Worm (Caenorhabditis elegans) whole organism, young adult: ENCODE data around the gene eif-2D.

Experiments
- Y56A3A.18 ChIP-seq: fragments of 200-800 bp; sonication (Bioruptor generic); IDR thresholded peaks from 2 replicates; pipeline ENCODE4 v1.3.6; 2022; ENCODE audit warnings: missing genetic modification reagents, missing genetic modification characterization, missing compliant biosample characterization
- snpc-4 ChIP-seq, 5 experiments: fragments of 150-350 bp in 1 of 5; sonication (generic microtip) in 4 of 5; optimal IDR thresholded peaks; 2 replicates each; lab custom pipeline; 2014 to 2018; ENCODE audit warnings: missing genetic modification characterization in 5 of 5, missing biosample characterization in 3 of 5, antibody characterized with exemption in 2 of 5, mild to moderate bottlenecking in 2 of 5, missing compliant biosample characterization in 2 of 5, missing genotype in 2 of 5, moderate library complexity in 2 of 5, missing genetic modification reagents in 1 of 5
- unc-130 ChIP-seq: sonication (generic microtip); optimal IDR thresholded peaks from 2 replicates; lab custom pipeline; 2016; ENCODE audit warnings: missing genetic modification reagents, missing genetic modification characterization, missing compliant biosample characterization
- unc-62 ChIP-seq: fragments of 150-350 bp; optimal IDR thresholded peaks from 2 replicates; lab custom pipeline; 2014; ENCODE audit warnings: missing biosample characterization, missing genetic modification reagents, missing genetic modification characterization

DNA sequence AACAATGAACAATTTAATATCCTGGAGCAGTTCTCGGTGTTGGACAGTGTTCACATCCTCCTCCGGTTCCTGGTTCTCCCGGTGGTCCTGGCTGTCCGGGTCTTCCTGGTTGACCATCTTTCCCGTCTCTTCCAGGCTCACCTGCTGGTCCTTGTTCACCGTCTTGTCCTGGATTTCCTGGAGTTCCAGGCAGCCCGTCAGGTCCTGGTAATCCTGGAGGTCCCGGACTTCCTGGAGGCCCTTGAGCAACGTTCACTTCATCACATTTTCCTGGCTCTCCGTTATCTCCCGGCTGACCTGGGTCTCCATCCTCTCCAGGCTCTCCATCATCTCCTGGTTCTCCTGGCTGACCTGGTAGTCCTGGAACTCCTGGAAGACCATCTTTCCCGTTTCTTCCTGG, 40.1 kb upstream of the eif-2D start:
- no peak for TF ChIP-seq unc-130 (GFP tag; lab: Kevin White, UChicago)
- TF ChIP-seq Y56A3A.18 (GFP tag; lab: Robert Waterston, UW): no peak
- no peak for TF ChIP-seq unc-62 (GFP tag; lab: Kevin White, UChicago)
- TF ChIP-seq snpc-4 (GFP tag; optimal IDR thresholded peaks at IDR 0.05; lab: Kevin White, UChicago): no peak
- TF ChIP-seq snpc-4 (tag; optimal IDR thresholded peaks at IDR 0.05; lab: Kevin White, UChicago): no peak
